Worm (Caenorhabditis elegans) whole organism, L4 larva: ENCODE measurements around the gene lgc-54.

Experiments
- D1046.2 ChIP-seq: fragments of 200-800 bp; sonication (Bioruptor generic); IDR thresholded peaks from 2 replicates; pipeline ENCODE4 v1.3.6; 2022; ENCODE audit warnings: missing genetic modification characterization, missing compliant biosample characterization
- F44E2.7 ChIP-seq: fragments of 200-800 bp; sonication (Bioruptor generic); IDR thresholded peaks from 2 replicates; pipeline ENCODE4 v2.1.2; 2022; ENCODE audit warnings: missing genetic modification characterization, missing compliant biosample characterization
- F49E8.2 ChIP-seq: sonication (generic microtip); optimal IDR thresholded peaks from 2 replicates; lab custom pipeline; 2016; ENCODE audit warnings: missing compliant biosample characterization, mild to moderate bottlenecking, missing genetic modification characterization, borderline replicate concordance
- T20F7.1 ChIP-seq: fragments of 200-800 bp; sonication (Bioruptor generic); optimal IDR thresholded peaks from 2 replicates; lab custom pipeline; 2018; ENCODE audit warnings: mild to moderate bottlenecking, missing genetic modification characterization, missing compliant biosample characterization
- T26A8.4 ChIP-seq: fragments of 200-800 bp; sonication (Bioruptor generic); IDR thresholded peaks from 2 replicates; pipeline ENCODE4 v1.3.6; 2022; ENCODE audit warnings: missing genetic modification characterization, missing compliant biosample characterization
- Y105C5A.15 ChIP-seq: fragments of 200-800 bp; sonication (Bioruptor generic); IDR thresholded peaks from 2 replicates; pipeline ENCODE4 v1.3.6; 2022; ENCODE audit warnings: missing genetic modification characterization, missing compliant biosample characterization
- ZK546.5 ChIP-seq, 2 experiments: sonication (generic microtip); optimal IDR thresholded peaks; 2 replicates each; lab custom pipeline; 2017; ENCODE audit warnings: missing biosample characterization in 2 of 2, missing genetic modification characterization in 2 of 2
- aha-1 ChIP-seq: fragments of 150-350 bp; peaks from one replicate; lab custom pipeline; 2014; ENCODE audit warnings: missing biosample characterization, missing genetic modification characterization
- arid-1 ChIP-seq: fragments of 200-800 bp; sonication (Bioruptor generic); conservative IDR thresholded peaks from 2 replicates; pipeline ENCODE4 v1.3.6; 2022; ENCODE audit warnings: missing genetic modification reagents, missing genetic modification characterization, missing compliant biosample characterization
- attf-4 ChIP-seq: sonication (generic microtip); optimal IDR thresholded peaks from 3 replicates; lab custom pipeline; 2017; ENCODE audit warnings: missing biosample characterization, missing genetic modification characterization
- ceh-20 ChIP-seq: fragments of 200-800 bp; sonication (Bioruptor generic); IDR thresholded peaks from 2 replicates; pipeline ENCODE4 v1.3.6; 2022; ENCODE audit warnings: missing genetic modification reagents, missing genetic modification characterization, missing compliant biosample characterization
- ceh-28 ChIP-seq: fragments of 150-350 bp; optimal IDR thresholded peaks from 2 replicates; lab custom pipeline; 2014; ENCODE audit warnings: missing biosample characterization, missing genetic modification reagents, missing genetic modification characterization
- ceh-32 ChIP-seq: sonication (generic microtip); optimal IDR thresholded peaks from 2 replicates; lab custom pipeline; 2016; ENCODE audit warnings: mild to moderate bottlenecking, missing genetic modification characterization, missing compliant biosample characterization; ENCODE audit not compliant: poor library complexity
- ceh-44 ChIP-seq: fragments of 200-800 bp; sonication (Bioruptor generic); IDR thresholded peaks from 2 replicates; pipeline ENCODE4 v1.3.6; 2022; ENCODE audit warnings: missing genetic modification reagents, missing genetic modification characterization, missing compliant biosample characterization
- daf-19 ChIP-seq: fragments of 200-800 bp; sonication (Bioruptor generic); conservative IDR thresholded peaks from 2 replicates; pipeline ENCODE4 v1.3.6; 2022; ENCODE audit warnings: missing genetic modification characterization, missing compliant biosample characterization
- dmd-9 ChIP-seq: fragments of 200-800 bp; sonication (Bioruptor generic); IDR thresholded peaks from 2 replicates; pipeline ENCODE4 v1.3.6; 2022; ENCODE audit warnings: missing genetic modification reagents, missing genetic modification characterization, missing compliant biosample characterization
- hmg-1.1 ChIP-seq: fragments of 200-800 bp; sonication (Bioruptor generic); IDR thresholded peaks from 2 replicates; pipeline ENCODE4 v1.3.6; 2022; ENCODE audit warnings: missing genetic modification reagents, missing genetic modification characterization, missing compliant biosample characterization
- lim-7 ChIP-seq: fragments of 200-800 bp; sonication (Bioruptor generic); IDR thresholded peaks from 2 replicates; pipeline ENCODE4 v1.3.6; 2022; ENCODE audit warnings: missing genetic modification characterization, missing compliant biosample characterization
- lin-1 ChIP-seq: fragments of 200-800 bp; sonication (Bioruptor generic); IDR thresholded peaks from 2 replicates; pipeline ENCODE4 v1.3.6; 2022; ENCODE audit warnings: missing genetic modification reagents, missing genetic modification characterization, missing compliant biosample characterization
- lin-13 ChIP-seq: fragments of 150-350 bp; optimal IDR thresholded peaks from 2 replicates; lab custom pipeline; 2014; ENCODE audit warnings: missing biosample characterization, missing genetic modification reagents, missing genetic modification characterization
- lsy-2 ChIP-seq, 2 experiments: fragments of 150-350 bp in 1 of 2; sonication (generic microtip) in 1 of 2; optimal IDR thresholded peaks; 2 replicates each; lab custom pipeline; 2014 to 2017; ENCODE audit warnings: missing biosample characterization in 2 of 2, missing genetic modification characterization in 2 of 2
- mep-1 ChIP-seq: fragments of 150-350 bp; sonication (generic microtip); optimal IDR thresholded peaks from 3 replicates; lab custom pipeline; 2014; ENCODE audit warnings: missing biosample characterization, missing genetic modification characterization
- mxl-2 ChIP-seq: fragments of 200-800 bp; sonication (Bioruptor generic); conservative IDR thresholded peaks from 2 replicates; pipeline ENCODE4 v1.3.6; 2022; ENCODE audit warnings: missing genetic modification reagents, missing genetic modification characterization, missing compliant biosample characterization
- mxl-3 ChIP-seq: fragments of 200-800 bp; sonication (Bioruptor generic); optimal IDR thresholded peaks from 2 replicates; lab custom pipeline; 2018; ENCODE audit warnings: mild to moderate bottlenecking, missing genetic modification characterization, missing compliant biosample characterization
- nhr-10 ChIP-seq: fragments of 150-350 bp; optimal IDR thresholded peaks from 2 replicates; lab custom pipeline; 2014; ENCODE audit warnings: missing biosample characterization, missing genetic modification characterization
- nhr-102 ChIP-seq: sonication (generic microtip); optimal IDR thresholded peaks from 2 replicates; lab custom pipeline; 2016; ENCODE audit warnings: mild to moderate bottlenecking, missing genetic modification characterization, moderate library complexity, missing compliant biosample characterization
- nhr-11 ChIP-seq: fragments of 150-350 bp; optimal IDR thresholded peaks from 2 replicates; lab custom pipeline; 2014; ENCODE audit warnings: missing biosample characterization, missing genetic modification characterization
- nhr-76 ChIP-seq: fragments of 150-350 bp; optimal IDR thresholded peaks from 2 replicates; lab custom pipeline; 2014; ENCODE audit warnings: missing biosample characterization, missing genetic modification characterization
- pha-4 ChIP-seq, 2 experiments: fragments of 150-350 bp in 1 of 2; fragments of 200-800 bp in 1 of 2; sonication (Bioruptor generic) in 1 of 2; IDR thresholded peaks in 1 of 2; optimal IDR thresholded peaks in 1 of 2; 2 replicates each; pipeline versions ENCODE4 v1.3.6 to Lab custom; 2014 to 2022; ENCODE audit warnings: missing genetic modification characterization in 2 of 2, missing genetic modification reagents in 2 of 2, missing biosample characterization in 1 of 2, missing compliant biosample characterization in 1 of 2
- php-3 ChIP-seq: fragments of 200-800 bp; sonication (Bioruptor generic); IDR thresholded peaks from 2 replicates; pipeline ENCODE4 v1.3.6; 2022; ENCODE audit warnings: missing genetic modification reagents, missing genetic modification characterization, missing compliant biosample characterization
- pqm-1 ChIP-seq: sonication (generic microtip); optimal IDR thresholded peaks from 2 replicates; lab custom pipeline; 2017; ENCODE audit warnings: missing biosample characterization, missing genetic modification characterization
- saeg-2 ChIP-seq: fragments of 200-800 bp; sonication (Bioruptor generic); IDR thresholded peaks from 2 replicates; pipeline ENCODE4 v1.3.6; 2022; ENCODE audit warnings: missing genetic modification reagents, missing genetic modification characterization, missing compliant biosample characterization
- sdz-12 ChIP-seq: fragments of 200-800 bp; sonication (Bioruptor generic); optimal IDR thresholded peaks from 2 replicates; lab custom pipeline; 2018; ENCODE audit warnings: mild to moderate bottlenecking, missing genetic modification characterization, missing compliant biosample characterization
- unc-62 ChIP-seq, 3 experiments: fragments of 150-350 bp in 1 of 3; sonication (generic microtip); optimal IDR thresholded peaks in 2 of 3; peaks in 1 of 3; 1 replicate in 1 of 3; 2 replicates in 2 of 3; lab custom pipeline; 2014 to 2017; ENCODE audit warnings: missing biosample characterization in 3 of 3, missing genetic modification characterization in 3 of 3, missing genetic modification reagents in 3 of 3, missing genotype in 1 of 3
- zip-2 ChIP-seq: fragments of 150-350 bp; optimal IDR thresholded peaks from 2 replicates; lab custom pipeline; 2014; ENCODE audit warnings: missing biosample characterization, missing genetic modification characterization

Gene lgc-54

ce11 chrV:6879490-6879889 is 33.1 kb upstream of the lgc-54 start (continued):
- no peak for TF ChIP-seq ZK546.5 (tag; optimal IDR thresholded peaks at IDR 0.05; lab: Kevin White, UChicago)
- TF ChIP-seq ceh-32 = no peak
- TF ChIP-seq saeg-2 (GFP tag; lab: Robert Waterston, UW) = no peak
- TF ChIP-seq T20F7.1 (GFP tag; lab: Kevin White, UChicago) = no peak
- TF ChIP-seq D1046.2 (GFP tag; lab: Robert Waterston, UW) = no peak
- TF ChIP-seq F49E8.2 = no peak
- TF ChIP-seq F44E2.7 = no peak
- no peak for TF ChIP-seq pqm-1 (tag; lab: Kevin White, UChicago)
- no peak for TF ChIP-seq lin-13 (GFP tag; lab: Kevin White, UChicago)
- no peak for TF ChIP-seq lim-7 (GFP tag; lab: Robert Waterston, UW)
- no peak for TF ChIP-seq ceh-44 (GFP tag; lab: Robert Waterston, UW)
- 0 out of 2 replicates have a peak, but pooled peaks have one; percentile 39 for TF ChIP-seq ceh-20 (GFP tag; lab: Robert Waterston, UW)
- no peak for TF ChIP-seq zip-2 (tag; lab: Kevin White, UChicago)
- TF ChIP-seq T26A8.4 = peak; percentile 38; the same call in 1 of the 2 replicates
- no peak for TF ChIP-seq daf-19 (GFP tag; lab: Robert Waterston, UW)
- TF ChIP-seq php-3 (GFP tag; lab: Robert Waterston, UW) = no peak
- no peak for TF ChIP-seq nhr-76 (tag; lab: Kevin White, UChicago)
- no peak for TF ChIP-seq nhr-10
- TF ChIP-seq mxl-2 (GFP tag; lab: Robert Waterston, UW) = no peak
- TF ChIP-seq sdz-12 = no peak
- TF ChIP-seq ceh-28 (tag; lab: Kevin White, UChicago) = peak; percentile 84
- TF ChIP-seq lin-1 (GFP tag; lab: Robert Waterston, UW) = no peak
- TF ChIP-seq, all 104 proteins: peak for 33

- TF ChIP-seq nhr-102 = no peak
- peak; percentile 67 for TF ChIP-seq aha-1 (tag; lab: Kevin White, UChicago)
- no peak for TF ChIP-seq Y105C5A.15
- TF ChIP-seq arid-1 (GFP tag; lab: Robert Waterston, UW) = no peak
- peak in 1 of 2 experiments; percentile 98 for TF ChIP-seq unc-62 (GFP tag; optimal IDR thresholded peaks at IDR 0.05 in 1 of 2; lab: Kevin White, UChicago)
- TF ChIP-seq unc-62 (tag; optimal IDR thresholded peaks at IDR 0.05; lab: Kevin White, UChicago) = no peak
Measured at ce11 chrV:6878559-6878958, 32.2 kb upstream of the lgc-54 start.

ce11 chrV:6876763-6877515 is 30.5 kb upstream of the lgc-54 start:
- TF ChIP-seq mxl-3 (GFP tag; lab: Kevin White, UChicago) = peak; percentile 0
- TF ChIP-seq dmd-9 (GFP tag; lab: Robert Waterston, UW) = 0 out of 2 replicates have a peak, but pooled peaks have one; percentile 40
- no peak for TF ChIP-seq F44E2.7
- peak; percentile 28; the same call in 1 of the 2 replicates for TF ChIP-seq hmg-1.1 (GFP tag; lab: Robert Waterston, UW)
- TF ChIP-seq lim-7 (GFP tag; lab: Robert Waterston, UW) = no peak
- peak; percentile 19 for TF ChIP-seq mep-1
- TF ChIP-seq attf-4 (tag; lab: Kevin White, UChicago) = no peak
- peak in 1 of 2 experiments; percentile 8 for TF ChIP-seq lsy-2 (tag; optimal IDR thresholded peaks at IDR 0.05; lab: Kevin White, UChicago)
- peak in 1 of 2 experiments; percentile 95 for TF ChIP-seq unc-62 (GFP tag; optimal IDR thresholded peaks at IDR 0.05 in 1 of 2; lab: Kevin White, UChicago)
- no peak for TF ChIP-seq unc-62 (tag; optimal IDR thresholded peaks at IDR 0.05; lab: Kevin White, UChicago)
- no peak for TF ChIP-seq arid-1 (GFP tag; lab: Robert Waterston, UW)
- TF ChIP-seq nhr-11 (tag; lab: Kevin White, UChicago) = no peak
- TF ChIP-seq pha-4 (GFP tag; IDR thresholded peaks at IDR 0.05; lab: Robert Waterston, UW) = no peak
- TF ChIP-seq pha-4 (tag; optimal IDR thresholded peaks at IDR 0.05; lab: Kevin White, UChicago) = peak; percentile 58
